Worm (Caenorhabditis elegans) whole organism, midembryonic: ENCODE results near the gene pdhb-1.
"Not testable (repeated sequence)": the region's sequence is repeated elsewhere in the genome, so short reads cannot be mapped to it uniquely, and the experiment has no call there.

ENCODE experiments used
- T22C8.4 ChIP-seq: fragments of 200-800 bp; sonication (Bioruptor generic); IDR thresholded peaks from 2 replicates; pipeline ENCODE4 v1.3.6; 2022; ENCODE audit warnings: missing genetic modification characterization, missing compliant biosample characterization
- cog-1 ChIP-seq: sonication (generic microtip); optimal IDR thresholded peaks from 2 replicates; lab custom pipeline; 2016; ENCODE audit warnings: missing genetic modification characterization, missing compliant biosample characterization
- flt-1 ChIP-seq: fragments of 200-800 bp; sonication (Bioruptor generic); IDR thresholded peaks from 2 replicates; pipeline ENCODE4 v1.3.6; 2022; ENCODE audit warnings: missing genetic modification characterization, missing compliant biosample characterization
- klf-2 ChIP-seq: fragments of 200-800 bp; sonication (Bioruptor generic); conservative IDR thresholded peaks from 2 replicates; pipeline ENCODE4 v1.3.6; 2022; ENCODE audit warnings: missing genetic modification reagents, missing genetic modification characterization, missing compliant biosample characterization
- med-1 ChIP-seq: sonication (generic microtip); optimal IDR thresholded peaks from 2 replicates; lab custom pipeline; 2017; ENCODE audit warnings: missing genetic modification characterization, mild to moderate bottlenecking, missing compliant biosample characterization, antibody characterized with exemption, missing genetic modification reagents; ENCODE audit not compliant: insufficient read depth
- ref-1 ChIP-seq: fragments of 200-800 bp; sonication (Bioruptor generic); conservative IDR thresholded peaks from 2 replicates; pipeline ENCODE4 v1.3.6; 2022; ENCODE audit warnings: missing genetic modification reagents, missing genetic modification characterization, missing compliant biosample characterization
- tab-1 ChIP-seq: fragments of 200-800 bp; sonication (Bioruptor generic); IDR thresholded peaks from 2 replicates; pipeline ENCODE4 v1.3.6; 2022; ENCODE audit warnings: missing genetic modification characterization, missing compliant biosample characterization
- ztf-23 ChIP-seq: fragments of 200-800 bp; sonication (Bioruptor generic); IDR thresholded peaks from 2 replicates; pipeline ENCODE4 v1.3.6; 2022; ENCODE audit warnings: missing genetic modification reagents, missing genetic modification characterization, missing compliant biosample characterization
- ztf-29 ChIP-seq: fragments of 200-800 bp; sonication (Bioruptor generic); IDR thresholded peaks from 2 replicates; pipeline ENCODE4 v1.3.6; 2022; ENCODE audit warnings: missing genetic modification reagents, missing genetic modification characterization, missing compliant biosample characterization

- TF ChIP-seq tab-1; ztf-23 (GFP tag; lab: Robert Waterston, UW); T22C8.4; klf-2 (GFP tag; lab: Robert Waterston, UW); ztf-29 (GFP tag; lab: Robert Waterston, UW); flt-1; med-1 (GFP tag; lab: Kevin White, UChicago); cog-1 (tag; lab: Kevin White, UChicago); ref-1 (GFP tag; lab: Robert Waterston, UW): not testable (repeated sequence)
These were observed 9.5 kb upstream of the pdhb-1 start, which contains the start of gene B0546.5 for ce11 chrIV:3389999-3390398.
